Fruit fly (Drosophila melanogaster): Measurements from ENCODE around the gene CG6656.

The CG6656 gene

DNA sequence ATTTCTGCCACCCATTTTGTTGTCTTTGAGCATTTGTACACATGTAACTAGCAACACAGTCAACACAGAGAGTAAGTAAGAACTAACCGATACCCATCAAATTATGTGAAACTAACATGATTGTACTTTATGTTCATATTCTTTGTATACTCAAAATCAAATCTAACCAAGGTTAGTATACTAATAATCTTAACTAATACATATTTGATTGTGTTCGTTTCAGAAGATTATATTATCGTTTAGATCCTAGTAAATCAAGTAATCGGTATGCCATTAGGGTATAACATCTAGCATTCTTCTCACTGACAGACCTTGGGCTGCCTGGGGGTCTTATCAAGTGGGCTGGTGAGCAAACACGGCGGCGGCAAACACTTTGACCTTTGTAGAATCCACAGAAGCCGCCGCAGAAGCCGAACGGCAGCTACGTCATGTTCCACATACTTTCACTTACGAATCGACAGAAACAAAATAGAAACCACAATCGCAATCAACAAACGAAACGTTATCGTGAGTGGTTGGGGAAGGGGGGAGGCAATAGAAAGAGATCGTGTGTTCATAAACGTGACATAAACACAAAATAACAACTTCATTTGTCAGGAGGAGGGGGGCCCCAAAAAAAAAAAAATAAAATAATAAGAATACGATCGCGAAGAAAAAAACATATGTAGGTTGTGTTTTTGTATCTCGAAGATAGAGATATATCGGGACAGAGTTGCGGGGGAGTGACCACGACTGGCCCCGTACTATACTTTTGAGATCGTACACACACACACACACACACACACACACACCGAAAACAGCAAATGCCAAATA, 39.5 kb upstream of the CG6656 start:
- TF ChIP-seq CG8632 (GFP tag; optimal IDR thresholded peaks at IDR 0.05), result no peak
- TF ChIP-seq net (GFP tag; optimal IDR thresholded peaks at IDR 0.05), result no peak
- peak; percentile 2 for TF ChIP-seq svp (GFP tag)
- TF ChIP-seq fkh (GFP tag; optimal IDR thresholded peaks at IDR 0.05), result peak; percentile 73

DNA sequence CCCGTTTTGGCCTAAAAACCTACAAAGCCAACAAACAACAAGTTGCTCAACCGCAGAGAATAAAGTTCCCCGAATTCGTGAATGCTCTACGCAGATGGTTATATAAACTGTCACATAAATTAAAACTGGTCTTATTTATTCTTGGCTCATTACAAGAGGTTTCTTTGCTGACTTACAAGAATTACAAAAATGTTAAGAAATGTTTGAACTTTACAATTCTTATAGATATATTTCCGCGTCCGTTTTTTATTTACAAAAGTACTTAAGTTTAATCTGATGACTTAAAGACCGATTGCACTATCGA, 38.9 kb upstream of the CG6656 start:
- TF ChIP-seq Eip78C (GFP tag) (peak; percentile 64), Hr4 (GFP tag; optimal IDR thresholded peaks at IDR 0.05) (peak; percentile 35), Met (GFP tag; optimal IDR thresholded peaks at IDR 0.05) (peak; percentile 23), Ets21C (GFP tag; optimal IDR thresholded peaks at IDR 0.05) (no peak), acj6 (GFP tag; optimal IDR thresholded peaks at IDR 0.05) (no peak), CG32006 (GFP tag; optimal IDR thresholded peaks at IDR 0.05) (peak; percentile 38), CG9139 (GFP tag; optimal IDR thresholded peaks at IDR 0.05) (no peak), Hr39 (GFP tag; optimal IDR thresholded peaks at IDR 0.05) (no peak), eg (GFP tag; IDR thresholded peaks at IDR 0.05) (peak; percentile 64; the same call in 1 of the 3 replicates), esn (GFP tag; optimal IDR thresholded peaks at IDR 0.05) (peak; percentile 19), Eip75B (GFP tag; optimal IDR thresholded peaks at IDR 0.05) (peak; percentile 2), net (GFP tag; optimal IDR thresholded peaks at IDR 0.05) (peak; percentile 15), CG15336 (GFP tag; IDR thresholded peaks at IDR 0.05) (0 out of 2 replicates have a peak, but pooled peaks have one; percentile 8), CG6276 (GFP tag; optimal IDR thresholded peaks at IDR 0.05) (peak; percentile 6)

DNA sequence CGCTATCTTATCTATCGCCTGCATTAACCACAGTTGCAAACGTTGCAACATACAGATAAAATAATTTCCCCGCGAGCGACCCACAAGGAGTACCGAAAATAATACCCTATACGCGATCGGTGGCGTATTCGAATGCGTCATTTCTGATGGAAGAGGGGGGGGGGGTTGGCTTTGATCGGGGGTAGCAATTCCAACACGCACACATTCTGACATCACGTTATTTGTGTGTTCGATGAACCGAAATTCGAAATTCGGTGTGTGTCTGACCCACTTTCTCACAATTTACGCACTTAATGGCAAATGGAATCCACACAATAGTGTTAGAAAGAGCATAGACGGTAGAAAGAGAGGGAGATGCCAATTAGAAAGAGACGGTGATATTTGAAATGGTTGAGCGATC, 38.5 kb upstream of the CG6656 start:
- TF ChIP-seq CG10669 (GFP tag; optimal IDR thresholded peaks at IDR 0.05) (no peak), vri (GFP tag; optimal IDR thresholded peaks at IDR 0.05) (peak; percentile 19), pdm3 (GFP tag; optimal IDR thresholded peaks at IDR 0.05) (no peak)

DNA sequence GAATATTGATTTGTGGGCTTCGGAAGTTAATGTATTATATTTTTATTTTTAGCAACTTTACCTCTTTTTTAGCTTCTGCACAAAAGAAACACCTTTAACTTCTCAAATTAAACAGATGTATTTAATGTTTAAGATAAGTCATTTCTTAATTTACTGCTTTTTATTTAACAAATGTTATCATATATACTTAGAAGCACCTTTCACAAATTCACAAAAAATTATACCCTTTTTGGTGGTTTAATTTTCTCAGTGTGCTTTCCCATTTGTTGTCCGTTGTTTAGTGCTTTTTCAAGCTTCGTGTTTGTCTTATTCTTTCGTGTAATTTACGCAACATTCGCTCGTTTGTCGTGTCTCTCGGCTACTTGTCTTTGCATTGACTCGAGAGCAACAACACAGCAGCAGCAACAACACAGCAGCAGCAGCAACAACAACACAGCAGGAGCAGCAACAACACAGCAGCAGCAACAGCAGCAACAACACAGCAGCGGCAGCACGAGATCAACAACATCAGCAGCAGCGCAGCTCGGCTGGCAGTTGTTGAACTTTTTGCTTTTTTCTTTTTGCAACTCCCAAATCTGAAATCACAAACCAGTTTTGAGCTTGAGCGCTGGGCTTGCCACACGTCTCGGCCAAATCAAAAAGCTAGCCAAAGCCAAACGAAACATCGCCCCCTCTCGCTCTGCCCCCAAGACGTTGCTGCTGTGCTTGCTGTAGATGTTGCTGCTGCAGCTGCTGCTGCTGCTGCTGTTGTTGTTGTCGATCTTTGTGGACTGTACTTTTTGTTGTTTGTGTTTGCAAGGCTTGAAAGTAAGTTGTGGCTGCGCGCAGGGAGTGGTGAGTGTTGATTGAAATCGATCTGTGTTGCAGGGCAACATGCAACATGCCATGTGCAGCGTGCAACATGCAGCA, 37.8 kb upstream of the CG6656 start:
- TF ChIP-seq CG31627 (GFP tag; optimal IDR thresholded peaks at IDR 0.05) (no peak), CG11294 (GFP tag; IDR thresholded peaks at IDR 0.05) (peak; percentile 8; the same call in 1 of the 2 replicates), CG6854 (GFP tag; optimal IDR thresholded peaks at IDR 0.05) (peak; percentile 59), Sox15 (GFP tag; optimal IDR thresholded peaks at IDR 0.05) (no peak), Hr39 (GFP tag; optimal IDR thresholded peaks at IDR 0.05) (no peak), CG6808 (GFP tag; optimal IDR thresholded peaks at IDR 0.05) (peak; percentile 72), OdsH (GFP tag; optimal IDR thresholded peaks at IDR 0.05) (no peak), CG3032 (tag; optimal IDR thresholded peaks at IDR 0.05) (peak; percentile 65), dac (GFP tag; optimal IDR thresholded peaks at IDR 0.05) (no peak), CG7368 (GFP tag; optimal IDR thresholded peaks at IDR 0.05) (peak; percentile 75), fd85E (GFP tag; optimal IDR thresholded peaks at IDR 0.05) (no peak), spab (GFP tag; optimal IDR thresholded peaks at IDR 0.05) (no peak), Hr4 (GFP tag; optimal IDR thresholded peaks at IDR 0.05) (no peak), CG8319 (GFP tag; optimal IDR thresholded peaks at IDR 0.05) (peak; percentile 74), Sox102F (GFP tag; optimal IDR thresholded peaks at IDR 0.05) (no peak), CG34406 (GFP tag; optimal IDR thresholded peaks at IDR 0.05) (no peak), CG10631 (GFP tag; optimal IDR thresholded peaks at IDR 0.05) (peak; percentile 57), Gug (GFP tag; IDR thresholded peaks at IDR 0.05) (peak; percentile 67), CG9139 (GFP tag; optimal IDR thresholded peaks at IDR 0.05) (no peak), CG8632 (GFP tag; optimal IDR thresholded peaks at IDR 0.05) (no peak), CG3919 (GFP tag; optimal IDR thresholded peaks at IDR 0.05) (peak; percentile 82), esn (GFP tag; optimal IDR thresholded peaks at IDR 0.05) (peak; percentile 49), cyc (GFP tag; optimal IDR thresholded peaks at IDR 0.05) (peak; percentile 72), salr (GFP tag; optimal IDR thresholded peaks at IDR 0.05) (no peak), svp (GFP tag) (peak; percentile 69), ss (GFP tag; optimal IDR thresholded peaks at IDR 0.05) (peak; percentile 31 to 85), Eip75B (GFP tag; optimal IDR thresholded peaks at IDR 0.05) (peak; percentile 78), fd59A (GFP tag; optimal IDR thresholded peaks at IDR 0.05) (no peak), eg (GFP tag; IDR thresholded peaks at IDR 0.05) (peak; percentile 84), CG6792 (GFP tag; optimal IDR thresholded peaks at IDR 0.05) (no peak), pdm3 (GFP tag; optimal IDR thresholded peaks at IDR 0.05) (no peak), CG6276 (GFP tag; optimal IDR thresholded peaks at IDR 0.05) (peak; percentile 83)
